Worm (Caenorhabditis elegans) whole organism, L3 larva: ENCODE results near the gene srlf-34.

Experiments
- R02D3.7 ChIP-seq: fragments of 150-350 bp; optimal IDR thresholded peaks from 2 replicates; lab custom pipeline; 2014; ENCODE audit warnings: missing biosample characterization, missing genetic modification characterization
- ZK546.5 ChIP-seq: sonication (generic microtip); optimal IDR thresholded peaks from 2 replicates; lab custom pipeline; 2017; ENCODE audit warnings: missing biosample characterization, missing genetic modification characterization
- aly-2 ChIP-seq: fragments of 150-350 bp; optimal IDR thresholded peaks from 2 replicates; lab custom pipeline; 2014; ENCODE audit warnings: missing biosample characterization, missing genetic modification characterization
- ama-1 ChIP-seq: fragments of 150-350 bp; optimal IDR thresholded peaks from 2 replicates; lab custom pipeline; 2018
- ceh-16 ChIP-seq: sonication (generic microtip); optimal IDR thresholded peaks from 2 replicates; lab custom pipeline; 2017; ENCODE audit warnings: missing biosample characterization, missing genetic modification characterization
- ceh-28 ChIP-seq: fragments of 150-350 bp; optimal IDR thresholded peaks from 2 replicates; lab custom pipeline; 2014; ENCODE audit warnings: missing biosample characterization, missing genetic modification reagents, missing genetic modification characterization
- ceh-82 ChIP-seq: fragments of 150-350 bp; optimal IDR thresholded peaks from 2 replicates; lab custom pipeline; 2014; ENCODE audit warnings: missing biosample characterization, missing genetic modification characterization
- ceh-9 ChIP-seq: sonication (generic microtip); optimal IDR thresholded peaks from 2 replicates; lab custom pipeline; 2018; ENCODE audit warnings: missing biosample characterization, missing genetic modification characterization
- egl-27 ChIP-seq: sonication (generic microtip); optimal IDR thresholded peaks from 4 replicates; lab custom pipeline; 2017; ENCODE audit warnings: missing biosample characterization, missing genetic modification reagents, missing genetic modification characterization
- egl-5 ChIP-seq: fragments of 150-350 bp; optimal IDR thresholded peaks from 2 replicates; lab custom pipeline; 2017; ENCODE audit warnings: missing biosample characterization, missing genetic modification reagents, missing genetic modification characterization, inconsistent platforms
- elt-2 ChIP-seq: sonication (generic microtip); optimal IDR thresholded peaks from 2 replicates; lab custom pipeline; 2016; ENCODE audit warnings: missing genetic modification reagents, mild to moderate bottlenecking, missing genetic modification characterization, missing compliant biosample characterization
- elt-3 ChIP-seq, 3 experiments: fragments of 150-350 bp in 1 of 3; sonication (generic microtip) in 2 of 3; optimal IDR thresholded peaks; 2 replicates in 2 of 3; 4 replicates in 1 of 3; lab custom pipeline; 2014 to 2017; ENCODE audit warnings: missing biosample characterization in 3 of 3, missing genetic modification characterization in 3 of 3
- eor-1 ChIP-seq, 2 experiments: fragments of 150-350 bp; optimal IDR thresholded peaks; 2 replicates each; lab custom pipeline; 2014 to 2018; ENCODE audit warnings: missing biosample characterization in 2 of 2, missing genetic modification characterization in 2 of 2
- fkh-10 ChIP-seq: sonication (generic microtip); optimal IDR thresholded peaks from 2 replicates; lab custom pipeline; 2017; ENCODE audit warnings: missing biosample characterization, missing genetic modification reagents, missing genetic modification characterization
- fkh-2 ChIP-seq: fragments of 150-350 bp; optimal IDR thresholded peaks from 2 replicates; lab custom pipeline; 2014; ENCODE audit warnings: missing biosample characterization, missing genetic modification reagents, missing genetic modification characterization
- fos-1 ChIP-seq: fragments of 150-350 bp; optimal IDR thresholded peaks from 2 replicates; lab custom pipeline; 2014; ENCODE audit warnings: missing biosample characterization, missing genetic modification characterization
- hmg-11 ChIP-seq: sonication (generic microtip); optimal IDR thresholded peaks from 2 replicates; lab custom pipeline; 2016; ENCODE audit warnings: missing genetic modification characterization, missing compliant biosample characterization
- jun-1 ChIP-seq: fragments of 150-350 bp; optimal IDR thresholded peaks from 2 replicates; lab custom pipeline; 2014; ENCODE audit warnings: missing biosample characterization, missing genetic modification reagents, missing genetic modification characterization
- lin-15B ChIP-seq: fragments of 150-350 bp; optimal IDR thresholded peaks from 2 replicates; lab custom pipeline; 2014; ENCODE audit warnings: missing biosample characterization, missing genetic modification characterization
- lin-39 ChIP-seq: fragments of 150-350 bp; optimal IDR thresholded peaks from 2 replicates; lab custom pipeline; 2018; ENCODE audit warnings: missing biosample characterization, missing genetic modification reagents, missing genetic modification characterization
- lsy-12 ChIP-seq: sonication (generic microtip); optimal IDR thresholded peaks from 2 replicates; lab custom pipeline; 2016; ENCODE audit warnings: mild to moderate bottlenecking, missing genetic modification characterization, missing compliant biosample characterization
- mdl-1 ChIP-seq: fragments of 150-350 bp; optimal IDR thresholded peaks from 2 replicates; lab custom pipeline; 2014; ENCODE audit warnings: missing biosample characterization, missing genetic modification characterization
- mml-1 ChIP-seq: fragments of 150-350 bp; sonication (generic microtip); optimal IDR thresholded peaks from 3 replicates; lab custom pipeline; 2014; ENCODE audit warnings: missing biosample characterization, missing genetic modification characterization
- nfya-1 ChIP-seq: sonication (generic microtip); optimal IDR thresholded peaks from 2 replicates; lab custom pipeline; 2017; ENCODE audit warnings: missing genetic modification characterization, mild to moderate bottlenecking, missing compliant biosample characterization, antibody characterized with exemption, moderate library complexity; ENCODE audit not compliant: insufficient read depth
- nhr-11 ChIP-seq: fragments of 150-350 bp; optimal IDR thresholded peaks from 2 replicates; lab custom pipeline; 2014; ENCODE audit warnings: missing biosample characterization, missing genetic modification characterization
- nhr-12 ChIP-seq: fragments of 150-350 bp; optimal IDR thresholded peaks from 2 replicates; lab custom pipeline; 2014; ENCODE audit warnings: missing biosample characterization, missing genetic modification characterization
- nhr-23 ChIP-seq: fragments of 150-350 bp; optimal IDR thresholded peaks from 2 replicates; lab custom pipeline; 2014; ENCODE audit warnings: missing biosample characterization, missing genetic modification reagents, missing genetic modification characterization
- nhr-237 ChIP-seq: fragments of 150-350 bp; optimal IDR thresholded peaks from 2 replicates; lab custom pipeline; 2014; ENCODE audit warnings: missing biosample characterization, missing genetic modification characterization
- nhr-25 ChIP-seq: sonication (generic microtip); optimal IDR thresholded peaks from 2 replicates; lab custom pipeline; 2017; ENCODE audit warnings: missing biosample characterization, missing genetic modification characterization
- nhr-28 ChIP-seq: fragments of 150-350 bp; optimal IDR thresholded peaks from 2 replicates; lab custom pipeline; 2014; ENCODE audit warnings: missing biosample characterization, missing genetic modification characterization
- nhr-43 ChIP-seq: sonication (generic microtip); optimal IDR thresholded peaks from 2 replicates; lab custom pipeline; 2016; ENCODE audit warnings: mild to moderate bottlenecking, missing genetic modification characterization, missing compliant biosample characterization; ENCODE audit not compliant: poor library complexity, severe bottlenecking
- nhr-67 ChIP-seq: fragments of 150-350 bp; optimal IDR thresholded peaks from 2 replicates; lab custom pipeline; 2014; ENCODE audit warnings: missing biosample characterization, missing genetic modification characterization
- nhr-76 ChIP-seq: fragments of 150-350 bp; sonication (generic microtip); optimal IDR thresholded peaks from 5 replicates; lab custom pipeline; 2014; ENCODE audit warnings: missing biosample characterization, missing genetic modification characterization
- nhr-77 ChIP-seq: fragments of 150-350 bp; optimal IDR thresholded peaks from 2 replicates; lab custom pipeline; 2014; ENCODE audit warnings: missing biosample characterization, missing genetic modification characterization
- pha-4 ChIP-seq: fragments of 150-350 bp; optimal IDR thresholded peaks from 2 replicates; lab custom pipeline; 2014; ENCODE audit warnings: missing biosample characterization, missing genetic modification reagents, missing genetic modification characterization
- pqm-1 ChIP-seq: fragments of 150-350 bp; optimal IDR thresholded peaks from 2 replicates; lab custom pipeline; 2017; ENCODE audit warnings: missing biosample characterization, missing genetic modification characterization, inconsistent platforms
- sea-2 ChIP-seq: fragments of 150-350 bp; sonication (generic microtip); optimal IDR thresholded peaks from 4 replicates; lab custom pipeline; 2014; ENCODE audit warnings: missing biosample characterization, missing genetic modification reagents, missing genetic modification characterization
- skn-1 ChIP-seq: fragments of 150-350 bp; optimal IDR thresholded peaks from 2 replicates; lab custom pipeline; 2014; ENCODE audit warnings: missing biosample characterization, missing genetic modification characterization
- snpc-4 ChIP-seq: fragments of 150-350 bp; optimal IDR thresholded peaks from 2 replicates; lab custom pipeline; 2014; ENCODE audit warnings: missing biosample characterization, missing genetic modification characterization
- tbx-2 ChIP-seq: sonication (generic microtip); optimal IDR thresholded peaks from 2 replicates; lab custom pipeline; 2016; ENCODE audit warnings: mild to moderate bottlenecking, missing genetic modification characterization, missing compliant biosample characterization
- unc-39 ChIP-seq: sonication (generic microtip); optimal IDR thresholded peaks from 4 replicates; lab custom pipeline; 2017; ENCODE audit warnings: missing biosample characterization, missing genetic modification characterization
- unc-62 ChIP-seq: fragments of 150-350 bp; sonication (generic microtip); optimal IDR thresholded peaks from 4 replicates; lab custom pipeline; 2014; ENCODE audit warnings: missing biosample characterization, missing genetic modification reagents, missing genetic modification characterization
- zag-1 ChIP-seq: fragments of 150-350 bp; optimal IDR thresholded peaks from 2 replicates; lab custom pipeline; 2014; ENCODE audit warnings: missing biosample characterization, missing genetic modification characterization
- ztf-11 ChIP-seq: fragments of 150-350 bp; optimal IDR thresholded peaks from 2 replicates; lab custom pipeline; 2014; ENCODE audit warnings: missing biosample characterization, missing genetic modification characterization

srlf-34 gene

DNA sequence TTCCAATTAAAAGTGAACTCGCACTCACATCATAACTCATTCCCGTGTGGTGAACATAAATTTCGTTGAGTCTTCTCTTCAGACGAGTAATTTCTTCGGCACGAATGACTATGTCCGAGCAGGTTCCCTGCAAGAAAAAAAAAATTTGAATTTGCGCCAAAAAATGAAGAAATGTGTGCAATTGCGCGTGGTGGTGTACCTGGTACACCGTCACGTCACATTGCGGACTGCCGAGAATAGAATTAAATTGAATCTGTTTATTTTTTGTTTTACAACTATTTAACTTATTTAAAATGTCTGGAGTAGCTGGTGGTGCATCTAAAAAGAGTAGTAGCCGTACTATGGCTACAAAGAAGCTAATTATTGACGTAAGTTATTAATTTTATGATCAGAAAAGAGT lies 11.1 kb upstream of the srlf-34 start, which contains the start of gene mdt-22:
mdt-22 (plus strand) TSS at position 263 of the 400 bp plus-strand sequence.
- TF ChIP-seq pha-4 (peak; percentile 81), ama-1 (lab: Kevin White, UChicago) (peak; percentile 62), nhr-11 (tag; lab: Kevin White, UChicago) (no peak), skn-1 (peak; percentile 29), nhr-23 (tag; lab: Kevin White, UChicago) (peak; percentile 61), egl-5 (tag; lab: Kevin White, UChicago) (peak; percentile 63), jun-1 (tag; lab: Kevin White, UChicago) (peak; percentile 58), pqm-1 (no peak), sea-2 (GFP tag; lab: Kevin White, UChicago) (no peak), nfya-1 (peak; percentile 75), nhr-77 (tag; lab: Kevin White, UChicago) (no peak), lin-15B (tag; lab: Kevin White, UChicago) (peak; percentile 81), ceh-82 (tag; lab: Kevin White, UChicago) (peak; percentile 51), R02D3.7 (tag; lab: Kevin White, UChicago) (peak; percentile 73), elt-2 (tag; lab: Kevin White, UChicago) (peak; percentile 55), aly-2 (tag; lab: Kevin White, UChicago) (no peak), snpc-4 (tag; lab: Kevin White, UChicago) (peak; percentile 2), ceh-28 (tag; lab: Kevin White, UChicago) (peak; percentile 25), egl-27 (tag; lab: Kevin White, UChicago) (peak; percentile 17), fkh-10 (GFP tag; lab: Kevin White, UChicago) (peak; percentile 30), nhr-43 (tag; lab: Kevin White, UChicago) (peak; percentile 41), mml-1 (no peak), ceh-16 (no peak), nhr-25 (tag; lab: Kevin White, UChicago) (peak; percentile 52), lsy-12 (tag; lab: Kevin White, UChicago) (peak; percentile 56), hmg-11 (peak; percentile 93)

- TF ChIP-seq tbx-2 (tag; lab: Kevin White, UChicago) (peak; percentile 31), nhr-43 (tag; lab: Kevin White, UChicago) (peak; percentile 64)
Measured at ce11 chrII:10302141-10302574, 9.9 kb upstream of the srlf-34 start.

- no peak for TF ChIP-seq mml-1
- TF ChIP-seq elt-2 (tag; lab: Kevin White, UChicago): peak; percentile 50
- no peak for TF ChIP-seq eor-1 (tag; optimal IDR thresholded peaks at IDR 0.05; lab: Kevin White, UChicago)
- peak; percentile 75 for TF ChIP-seq ama-1 (lab: Kevin White, UChicago)
Measured at ce11 chrII:10302646-10303045, 9.4 kb upstream of the srlf-34 start, which contains the start of gene clpp-1. Gene clpp-1, minus strand, starts transcription at chrII:10302842.

DNA sequence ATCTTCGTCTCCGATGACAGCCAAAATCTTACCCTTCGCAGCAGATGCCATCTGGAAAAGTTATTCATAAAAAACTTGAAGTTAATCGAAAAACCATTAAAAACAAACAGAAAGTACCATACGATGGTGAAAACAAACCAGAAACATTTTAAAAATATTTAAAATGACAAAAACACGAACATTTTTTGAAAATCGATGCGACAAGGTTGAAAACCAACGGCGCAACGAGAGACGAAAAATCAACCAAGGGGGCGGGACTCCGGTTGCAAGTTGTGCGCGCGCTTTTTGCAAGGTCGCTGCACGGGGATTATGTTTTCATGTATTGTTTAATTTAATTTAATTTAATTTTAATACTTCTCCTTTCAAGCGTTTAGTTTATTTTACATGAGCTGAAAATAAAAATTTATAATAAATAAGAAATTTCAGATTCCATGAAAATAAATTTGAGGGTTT lies 8.4 kb upstream of the srlf-34 start, which contains the start of gene vha-9:
vha-9 (minus strand) TSS at position 51 of the 453 bp plus-strand sequence.
- TF ChIP-seq nfya-1 (peak; percentile 70), unc-62 (GFP tag; lab: Kevin White, UChicago) (no peak), ceh-9 (no peak), R02D3.7 (tag; lab: Kevin White, UChicago) (peak; percentile 60), ZK546.5 (tag; lab: Kevin White, UChicago) (no peak), lin-15B (tag; lab: Kevin White, UChicago) (peak; percentile 60), ceh-16 (no peak), skn-1 (no peak), sea-2 (GFP tag; lab: Kevin White, UChicago) (no peak), eor-1 (tag; optimal IDR thresholded peaks at IDR 0.05; lab: Kevin White, UChicago) (no peak), mml-1 (no peak), nhr-25 (tag; lab: Kevin White, UChicago) (peak; percentile 31), ztf-11 (tag; lab: Kevin White, UChicago) (no peak), tbx-2 (tag; lab: Kevin White, UChicago) (no peak), fkh-2 (tag; lab: Kevin White, UChicago) (no peak), pqm-1 (peak; percentile 75), lsy-12 (tag; lab: Kevin White, UChicago) (peak; percentile 37), elt-2 (tag; lab: Kevin White, UChicago) (peak; percentile 54), zag-1 (tag; lab: Kevin White, UChicago) (no peak), unc-39 (tag; lab: Kevin White, UChicago) (no peak), nhr-67 (no peak), nhr-237 (tag; lab: Kevin White, UChicago) (no peak), nhr-76 (tag; lab: Kevin White, UChicago) (no peak), elt-3 (tag; optimal IDR thresholded peaks at IDR 0.05; lab: Kevin White, UChicago) (no peak), nhr-23 (tag; lab: Kevin White, UChicago) (peak; percentile 61), nhr-12 (no peak), mdl-1 (tag; lab: Kevin White, UChicago) (no peak), egl-5 (tag; lab: Kevin White, UChicago) (no peak), hmg-11 (peak; percentile 86), nhr-11 (tag; lab: Kevin White, UChicago) (no peak), lin-39 (tag; lab: Kevin White, UChicago) (peak; percentile 58), ceh-28 (tag; lab: Kevin White, UChicago) (peak; percentile 52), nhr-28 (tag; lab: Kevin White, UChicago) (no peak), egl-27 (tag; lab: Kevin White, UChicago) (no peak), fos-1 (tag; lab: Kevin White, UChicago) (no peak), nhr-43 (tag; lab: Kevin White, UChicago) (peak; percentile 72)
